Worm (Caenorhabditis elegans) whole organism, L3 larva: ENCODE data around the gene K09E9.4.

Source experiments
- ceh-16 ChIP-seq: sonication (generic microtip); optimal IDR thresholded peaks from 2 replicates; lab custom pipeline; 2017; ENCODE audit warnings: missing biosample characterization, missing genetic modification characterization
- ceh-9 ChIP-seq: sonication (generic microtip); optimal IDR thresholded peaks from 2 replicates; lab custom pipeline; 2018; ENCODE audit warnings: missing biosample characterization, missing genetic modification characterization
- elt-1 ChIP-seq: fragments of 150-350 bp; optimal IDR thresholded peaks from 2 replicates; lab custom pipeline; 2014; ENCODE audit warnings: missing biosample characterization, missing genetic modification characterization
- elt-2 ChIP-seq: sonication (generic microtip); optimal IDR thresholded peaks from 2 replicates; lab custom pipeline; 2016; ENCODE audit warnings: missing genetic modification reagents, mild to moderate bottlenecking, missing genetic modification characterization, missing compliant biosample characterization
- fkh-2 ChIP-seq: fragments of 150-350 bp; optimal IDR thresholded peaks from 2 replicates; lab custom pipeline; 2014; ENCODE audit warnings: missing biosample characterization, missing genetic modification reagents, missing genetic modification characterization
- fos-1 ChIP-seq: fragments of 150-350 bp; optimal IDR thresholded peaks from 2 replicates; lab custom pipeline; 2014; ENCODE audit warnings: missing biosample characterization, missing genetic modification characterization
- hmg-11 ChIP-seq: sonication (generic microtip); optimal IDR thresholded peaks from 2 replicates; lab custom pipeline; 2016; ENCODE audit warnings: missing genetic modification characterization, missing compliant biosample characterization
- jun-1 ChIP-seq: fragments of 150-350 bp; optimal IDR thresholded peaks from 2 replicates; lab custom pipeline; 2014; ENCODE audit warnings: missing biosample characterization, missing genetic modification reagents, missing genetic modification characterization
- mml-1 ChIP-seq: fragments of 150-350 bp; sonication (generic microtip); optimal IDR thresholded peaks from 3 replicates; lab custom pipeline; 2014; ENCODE audit warnings: missing biosample characterization, missing genetic modification characterization
- nhr-11 ChIP-seq: fragments of 150-350 bp; optimal IDR thresholded peaks from 2 replicates; lab custom pipeline; 2014; ENCODE audit warnings: missing biosample characterization, missing genetic modification characterization
- nhr-237 ChIP-seq: fragments of 150-350 bp; optimal IDR thresholded peaks from 2 replicates; lab custom pipeline; 2014; ENCODE audit warnings: missing biosample characterization, missing genetic modification characterization
- nhr-28 ChIP-seq: fragments of 150-350 bp; optimal IDR thresholded peaks from 2 replicates; lab custom pipeline; 2014; ENCODE audit warnings: missing biosample characterization, missing genetic modification characterization
- nhr-76 ChIP-seq: fragments of 150-350 bp; sonication (generic microtip); optimal IDR thresholded peaks from 5 replicates; lab custom pipeline; 2014; ENCODE audit warnings: missing biosample characterization, missing genetic modification characterization
- sea-2 ChIP-seq: fragments of 150-350 bp; sonication (generic microtip); optimal IDR thresholded peaks from 4 replicates; lab custom pipeline; 2014; ENCODE audit warnings: missing biosample characterization, missing genetic modification reagents, missing genetic modification characterization
- snpc-4 ChIP-seq: fragments of 150-350 bp; optimal IDR thresholded peaks from 2 replicates; lab custom pipeline; 2014; ENCODE audit warnings: missing biosample characterization, missing genetic modification characterization
- zag-1 ChIP-seq: fragments of 150-350 bp; optimal IDR thresholded peaks from 2 replicates; lab custom pipeline; 2014; ENCODE audit warnings: missing biosample characterization, missing genetic modification characterization

K09E9.4 gene

ce11 chrX:15586192-15586591 lies 44.0 kb downstream of the K09E9.4 start:
- TF ChIP-seq nhr-76 (tag; lab: Kevin White, UChicago), result no peak
- no peak for TF ChIP-seq nhr-28 (tag; lab: Kevin White, UChicago)
- peak; percentile 4 for TF ChIP-seq snpc-4 (tag; lab: Kevin White, UChicago)
- TF ChIP-seq, all 47 proteins: peak for 1

ce11 chrX:15585144-15585543 lies 45.1 kb downstream of the K09E9.4 start:
- TF ChIP-seq ceh-16 (tag; lab: Kevin White, UChicago), result no peak
- TF ChIP-seq nhr-237 (tag; lab: Kevin White, UChicago), result no peak
- no peak for TF ChIP-seq sea-2 (GFP tag; lab: Kevin White, UChicago)
- no peak for TF ChIP-seq nhr-11 (tag; lab: Kevin White, UChicago)
- no peak for TF ChIP-seq jun-1 (tag; lab: Kevin White, UChicago)
- no peak for TF ChIP-seq zag-1 (tag; lab: Kevin White, UChicago)
- TF ChIP-seq hmg-11 (tag; lab: Kevin White, UChicago), result no peak
- no peak for TF ChIP-seq mml-1
- TF ChIP-seq fos-1 (tag; lab: Kevin White, UChicago), result no peak
- no peak for TF ChIP-seq elt-2
- TF ChIP-seq ceh-9 (tag; lab: Kevin White, UChicago), result no peak
- TF ChIP-seq fkh-2 (tag; lab: Kevin White, UChicago), result no peak
- TF ChIP-seq elt-1 (tag; lab: Kevin White, UChicago), result no peak
